Worm (Caenorhabditis elegans) whole organism, L4 larva: ENCODE results near the gene rig-3.
"Not testable (repeated sequence)": the region's sequence is repeated elsewhere in the genome, so short reads cannot be mapped to it uniquely, and the experiment has no call there.

Source experiments
- F44E2.7 ChIP-seq: fragments of 200-800 bp; sonication (Bioruptor generic); IDR thresholded peaks from 2 replicates; pipeline ENCODE4 v2.1.2; 2022; ENCODE audit warnings: missing genetic modification characterization, missing compliant biosample characterization
- ceh-82 ChIP-seq: sonication (generic microtip); optimal IDR thresholded peaks from 2 replicates; lab custom pipeline; 2017; ENCODE audit warnings: missing biosample characterization, missing genetic modification characterization
- dmd-6 ChIP-seq: fragments of 200-800 bp; sonication (Bioruptor generic); IDR thresholded peaks from 2 replicates; pipeline ENCODE4 v1.3.6; 2022; ENCODE audit warnings: missing genetic modification reagents, missing genetic modification characterization, missing compliant biosample characterization
- dpl-1 ChIP-seq: fragments of 150-350 bp; optimal IDR thresholded peaks from 2 replicates; lab custom pipeline; 2014; ENCODE audit warnings: missing biosample characterization, missing genetic modification reagents, missing genetic modification characterization
- fkh-10 ChIP-seq: fragments of 150-350 bp; optimal IDR thresholded peaks from 2 replicates; lab custom pipeline; 2014; ENCODE audit warnings: missing biosample characterization, missing genetic modification reagents, missing genetic modification characterization
- fos-1 ChIP-seq: fragments of 150-350 bp; optimal IDR thresholded peaks from 2 replicates; lab custom pipeline; 2014; ENCODE audit warnings: missing biosample characterization, missing genetic modification characterization
- unc-62 ChIP-seq, 3 experiments: fragments of 150-350 bp in 1 of 3; sonication (generic microtip); optimal IDR thresholded peaks in 2 of 3; peaks in 1 of 3; 1 replicate in 1 of 3; 2 replicates in 2 of 3; lab custom pipeline; 2014 to 2017; ENCODE audit warnings: missing biosample characterization in 3 of 3, missing genetic modification characterization in 3 of 3, missing genetic modification reagents in 3 of 3, missing genotype in 1 of 3
- ztf-11 ChIP-seq: fragments of 150-350 bp; optimal IDR thresholded peaks from 2 replicates; lab custom pipeline; 2014; ENCODE audit warnings: missing biosample characterization, missing genetic modification characterization

ce11 chrX:6868669-6869068 is 15.3 kb downstream of the rig-3 start, which contains the start of gene C53B7.6:
- not testable (repeated sequence) for TF ChIP-seq ztf-11 (tag; lab: Kevin White, UChicago); dpl-1 (GFP tag; lab: Kevin White, UChicago); dmd-6 (GFP tag; lab: Robert Waterston, UW); fkh-10 (GFP tag; lab: Kevin White, UChicago); fos-1 (tag; lab: Kevin White, UChicago); unc-62 (GFP tag; optimal IDR thresholded peaks at IDR 0.05 in 1 of 2; lab: Kevin White, UChicago); unc-62 (tag; optimal IDR thresholded peaks at IDR 0.05; lab: Kevin White, UChicago); ceh-82 (tag; lab: Kevin White, UChicago); F44E2.7
